Fruit fly (Drosophila melanogaster) whole organism, embryonic: ENCODE data around the gene CG2772.

Source experiments
- ATbp ChIP-seq: fragments of 200-800 bp; sonication (Bioruptor generic); optimal IDR thresholded peaks from 2 replicates; lab custom pipeline; 2017; ENCODE audit warnings: missing biosample characterization, mild to moderate bottlenecking, missing genetic modification characterization, missing genetic modification reagents
- Atf3 ChIP-seq: fragments of 200-800 bp; sonication (Bioruptor generic); optimal IDR thresholded peaks from 3 replicates; lab custom pipeline; 2016; ENCODE audit warnings: missing biosample characterization, missing genetic modification characterization
- CG10366 ChIP-seq: fragments of 200-800 bp; sonication (Bioruptor generic); IDR thresholded peaks from 2 replicates; pipeline ENCODE4 v1.3.6; 2022; ENCODE audit warnings: missing biosample characterization, missing genetic modification characterization
- CG10654 ChIP-seq: fragments of 200-800 bp; sonication (Bioruptor generic); optimal IDR thresholded peaks from 2 replicates; lab custom pipeline; 2016; ENCODE audit warnings: missing biosample characterization, missing genetic modification characterization
- CG14965 ChIP-seq: fragments of 200-800 bp; sonication (Bioruptor generic); optimal IDR thresholded peaks from 2 replicates; lab custom pipeline; 2016; ENCODE audit warnings: missing biosample characterization, missing genetic modification characterization, borderline replicate concordance
- CG15514 ChIP-seq: fragments of 200-800 bp; sonication (Bioruptor generic); optimal IDR thresholded peaks from 3 replicates; lab custom pipeline; 2017; ENCODE audit warnings: missing biosample characterization, missing genetic modification characterization, mild to moderate bottlenecking, moderate library complexity, missing genetic modification reagents
- CG16863 ChIP-seq: fragments of 200-800 bp; sonication (Bioruptor generic); optimal IDR thresholded peaks from 3 replicates; lab custom pipeline; 2016; ENCODE audit warnings: missing biosample characterization, missing genetic modification characterization
- CG1832 ChIP-seq: fragments of 200-800 bp; sonication (Bioruptor generic); optimal IDR thresholded peaks from 2 replicates; lab custom pipeline; 2017; ENCODE audit warnings: missing biosample characterization, mild to moderate bottlenecking, missing genetic modification characterization, inconsistent platforms
- CG2678 ChIP-seq: fragments of 200-800 bp; sonication (Bioruptor generic); optimal IDR thresholded peaks from 3 replicates; lab custom pipeline; 2019; ENCODE audit warnings: missing biosample characterization, mild to moderate bottlenecking, missing genetic modification characterization, moderate library complexity
- CG30403 ChIP-seq: fragments of 200-800 bp; sonication (Bioruptor generic); optimal IDR thresholded peaks from 3 replicates; lab custom pipeline; 2016; ENCODE audit warnings: missing biosample characterization, missing genetic modification characterization
- CG34224 ChIP-seq: fragments of 200-800 bp; sonication (Bioruptor generic); IDR thresholded peaks from 3 replicates; pipeline ENCODE4 v1.3.6; 2022; ENCODE audit warnings: missing biosample characterization, missing genetic modification characterization; ENCODE audit not compliant: partially characterized antibody
- CG3847 ChIP-seq: fragments of 200-800 bp; sonication (Bioruptor generic); IDR thresholded peaks from 2 replicates; pipeline ENCODE4 v1.3.6; 2022; ENCODE audit warnings: missing biosample characterization, missing genetic modification characterization
- CG4707 ChIP-seq: fragments of 200-800 bp; sonication (Bioruptor generic); optimal IDR thresholded peaks from 2 replicates; lab custom pipeline; 2018; ENCODE audit warnings: missing biosample characterization, mild to moderate bottlenecking, missing genetic modification characterization, moderate library complexity
- CG6272 ChIP-seq: fragments of 200-800 bp; sonication (Bioruptor generic); IDR thresholded peaks from 2 replicates; pipeline ENCODE4 v1.3.6; 2022; ENCODE audit warnings: missing biosample characterization, missing genetic modification characterization
- CG6683 ChIP-seq: fragments of 200-800 bp; sonication (Bioruptor generic); optimal IDR thresholded peaks from 2 replicates; lab custom pipeline; 2017; ENCODE audit warnings: missing biosample characterization, mild to moderate bottlenecking, missing genetic modification characterization, missing genetic modification reagents
- Dll ChIP-seq: fragments of 200-800 bp; sonication (Bioruptor generic); IDR thresholded peaks from 4 replicates; pipeline ENCODE4 v1.3.6; 2022; ENCODE audit warnings: missing biosample characterization, missing genetic modification characterization; ENCODE audit not compliant: partially characterized antibody
- MTF-1 ChIP-seq: fragments of 200-800 bp; sonication (Bioruptor generic); optimal IDR thresholded peaks from 2 replicates; lab custom pipeline; 2018; ENCODE audit warnings: missing biosample characterization, mild to moderate bottlenecking, missing genetic modification characterization, borderline replicate concordance
- Max ChIP-seq: fragments of 200-800 bp; sonication (Bioruptor generic); optimal IDR thresholded peaks from 2 replicates; lab custom pipeline; 2016; ENCODE audit warnings: missing biosample characterization, mild to moderate bottlenecking, missing genetic modification characterization
- Myb ChIP-seq: fragments of 200-800 bp; sonication (Bioruptor generic); optimal IDR thresholded peaks from 2 replicates; lab custom pipeline; 2016; ENCODE audit warnings: missing biosample characterization, missing genetic modification characterization
- Neu2 ChIP-seq: fragments of 200-800 bp; sonication (Bioruptor generic); optimal IDR thresholded peaks from 3 replicates; lab custom pipeline; 2016; ENCODE audit warnings: missing biosample characterization, missing genetic modification characterization, borderline replicate concordance
- Oaz ChIP-seq: fragments of 200-800 bp; sonication (Bioruptor generic); IDR thresholded peaks from 2 replicates; pipeline ENCODE4 v1.3.6; 2022; ENCODE audit warnings: missing biosample characterization, missing genetic modification characterization
- ab ChIP-seq: fragments of 200-800 bp; sonication (Bioruptor generic); optimal IDR thresholded peaks from 2 replicates; lab custom pipeline; 2016; ENCODE audit warnings: missing biosample characterization, missing genetic modification characterization
- cas ChIP-seq: fragments of 200-800 bp; sonication (Bioruptor generic); IDR thresholded peaks from 2 replicates; pipeline ENCODE4 v1.3.6; 2022; ENCODE audit warnings: missing biosample characterization, missing genetic modification characterization
- ci ChIP-seq: fragments of 200-800 bp; sonication (Bioruptor generic); IDR thresholded peaks from 3 replicates; pipeline ENCODE4 v1.3.6; 2022; ENCODE audit warnings: missing biosample characterization, missing genetic modification characterization
- disco-r ChIP-seq: fragments of 200-800 bp; sonication (Bioruptor generic); optimal IDR thresholded peaks from 2 replicates; lab custom pipeline; 2016; ENCODE audit warnings: missing biosample characterization, missing genetic modification characterization
- dpn ChIP-seq, 2 experiments: fragments of 200-800 bp; sonication (Bioruptor generic); optimal IDR thresholded peaks; 3 replicates each; lab custom pipeline; 2016; ENCODE audit warnings: missing biosample characterization in 2 of 2, missing genetic modification characterization in 2 of 2
- dysf ChIP-seq: fragments of 200-800 bp; sonication (Bioruptor generic); IDR thresholded peaks from 3 replicates; pipeline ENCODE4 v1.3.6; 2022; ENCODE audit warnings: missing biosample characterization, missing genetic modification characterization
- esg ChIP-seq: fragments of 200-800 bp; sonication (Bioruptor generic); conservative IDR thresholded peaks from 2 replicates; pipeline ENCODE4 v1.3.6; 2022; ENCODE audit warnings: missing biosample characterization, missing genetic modification characterization
- fd3F ChIP-seq: fragments of 200-800 bp; sonication (Bioruptor generic); optimal IDR thresholded peaks from 2 replicates; lab custom pipeline; 2018; ENCODE audit warnings: missing biosample characterization, mild to moderate bottlenecking, missing genetic modification characterization, moderate library complexity
- gce ChIP-seq: fragments of 200-800 bp; sonication (Bioruptor generic); IDR thresholded peaks from 3 replicates; pipeline ENCODE4 v1.3.6; 2022; ENCODE audit warnings: missing biosample characterization, missing genetic modification characterization
- gsb-n ChIP-seq: fragments of 200-800 bp; sonication (Bioruptor generic); optimal IDR thresholded peaks from 3 replicates; lab custom pipeline; 2018; ENCODE audit warnings: missing biosample characterization, mild to moderate bottlenecking, missing genetic modification characterization
- insv ChIP-seq, 2 experiments: fragments of 200-800 bp; sonication (Bioruptor generic); optimal IDR thresholded peaks; 3 replicates each; lab custom pipeline; 2016 to 2018; ENCODE audit warnings: missing biosample characterization in 2 of 2, missing genetic modification characterization in 2 of 2
- inv ChIP-seq: fragments of 200-800 bp; sonication (Bioruptor generic); IDR thresholded peaks from 2 replicates; pipeline ENCODE4 v1.3.6; 2022; ENCODE audit warnings: missing biosample characterization, missing genetic modification characterization; ENCODE audit not compliant: partially characterized antibody
- jigr1 ChIP-seq: fragments of 200-800 bp; sonication (Bioruptor generic); IDR thresholded peaks from 3 replicates; pipeline ENCODE4 v1.3.6; 2022; ENCODE audit warnings: missing biosample characterization, missing genetic modification characterization
- jing ChIP-seq: fragments of 200-800 bp; sonication (Bioruptor generic); optimal IDR thresholded peaks from 2 replicates; lab custom pipeline; 2018; ENCODE audit warnings: missing biosample characterization, mild to moderate bottlenecking, missing genetic modification characterization
- lab ChIP-seq: fragments of 200-800 bp; sonication (Bioruptor generic); optimal IDR thresholded peaks from 3 replicates; lab custom pipeline; 2017; ENCODE audit warnings: missing biosample characterization, missing genetic modification characterization, mild to moderate bottlenecking, moderate library complexity, missing genetic modification reagents
- lmd ChIP-seq: fragments of 200-800 bp; sonication (Bioruptor generic); IDR thresholded peaks from 2 replicates; pipeline ENCODE4 v1.3.6; 2022; ENCODE audit warnings: missing biosample characterization, missing genetic modification characterization
- odd ChIP-seq: fragments of 200-800 bp; sonication (Bioruptor generic); optimal IDR thresholded peaks from 2 replicates; lab custom pipeline; 2017; ENCODE audit warnings: missing biosample characterization, mild to moderate bottlenecking, missing genetic modification characterization
- otp ChIP-seq: fragments of 200-800 bp; sonication (Bioruptor generic); IDR thresholded peaks from 3 replicates; pipeline ENCODE4, ENCODE4 v1.3.6; 2022; ENCODE audit warnings: missing biosample characterization, missing genetic modification characterization
- pho ChIP-seq: fragments of 200-800 bp; sonication (Bioruptor generic); optimal IDR thresholded peaks from 2 replicates; lab custom pipeline; 2016; ENCODE audit warnings: missing biosample characterization, missing genetic modification characterization
- rib ChIP-seq: fragments of 200-800 bp; sonication (Bioruptor generic); IDR thresholded peaks from 2 replicates; pipeline ENCODE4 v1.3.6; 2022; ENCODE audit warnings: missing biosample characterization, missing genetic modification characterization
- seq ChIP-seq: fragments of 200-800 bp; sonication (Bioruptor generic); IDR thresholded peaks from 2 replicates; pipeline ENCODE4 v1.3.6; 2022; ENCODE audit warnings: missing biosample characterization, missing genetic modification characterization
- shn ChIP-seq: fragments of 200-800 bp; sonication (Bioruptor generic); optimal IDR thresholded peaks from 3 replicates; lab custom pipeline; 2016; ENCODE audit warnings: missing biosample characterization, missing genetic modification characterization
- stc ChIP-seq: fragments of 200-800 bp; sonication (Bioruptor generic); IDR thresholded peaks from 2 replicates; pipeline ENCODE4 v1.3.6; 2022; ENCODE audit warnings: missing biosample characterization, missing genetic modification characterization
- tll ChIP-seq, 2 experiments: fragments of 200-800 bp in 1 of 2; fragments of >200 bp in 1 of 2; sonication (Bioruptor generic) in 1 of 2; optimal IDR thresholded peaks; 2 replicates each; lab custom pipeline; 2017 to 2019; ENCODE audit warnings: missing biosample characterization in 2 of 2, missing genetic modification characterization in 2 of 2, mild to moderate bottlenecking in 1 of 2, moderate library complexity in 1 of 2
- trem ChIP-seq: fragments of 200-800 bp; optimal IDR thresholded peaks from 3 replicates; lab custom pipeline; 2019; ENCODE audit warnings: missing biosample characterization, mild to moderate bottlenecking, missing genetic modification characterization, moderate library complexity
- ttk ChIP-seq: fragments of 200-800 bp; sonication (Bioruptor generic); IDR thresholded peaks from 2 replicates; pipeline ENCODE4 v2.1.2; 2022; ENCODE audit warnings: missing biosample characterization, missing genetic modification characterization
- zen2 ChIP-seq: fragments of 200-800 bp; sonication (Bioruptor generic); IDR thresholded peaks from 3 replicates; pipeline ENCODE4 v1.3.6; 2022; ENCODE audit warnings: missing biosample characterization, missing genetic modification characterization; ENCODE audit not compliant: partially characterized antibody

Gene CG2772

DNA sequence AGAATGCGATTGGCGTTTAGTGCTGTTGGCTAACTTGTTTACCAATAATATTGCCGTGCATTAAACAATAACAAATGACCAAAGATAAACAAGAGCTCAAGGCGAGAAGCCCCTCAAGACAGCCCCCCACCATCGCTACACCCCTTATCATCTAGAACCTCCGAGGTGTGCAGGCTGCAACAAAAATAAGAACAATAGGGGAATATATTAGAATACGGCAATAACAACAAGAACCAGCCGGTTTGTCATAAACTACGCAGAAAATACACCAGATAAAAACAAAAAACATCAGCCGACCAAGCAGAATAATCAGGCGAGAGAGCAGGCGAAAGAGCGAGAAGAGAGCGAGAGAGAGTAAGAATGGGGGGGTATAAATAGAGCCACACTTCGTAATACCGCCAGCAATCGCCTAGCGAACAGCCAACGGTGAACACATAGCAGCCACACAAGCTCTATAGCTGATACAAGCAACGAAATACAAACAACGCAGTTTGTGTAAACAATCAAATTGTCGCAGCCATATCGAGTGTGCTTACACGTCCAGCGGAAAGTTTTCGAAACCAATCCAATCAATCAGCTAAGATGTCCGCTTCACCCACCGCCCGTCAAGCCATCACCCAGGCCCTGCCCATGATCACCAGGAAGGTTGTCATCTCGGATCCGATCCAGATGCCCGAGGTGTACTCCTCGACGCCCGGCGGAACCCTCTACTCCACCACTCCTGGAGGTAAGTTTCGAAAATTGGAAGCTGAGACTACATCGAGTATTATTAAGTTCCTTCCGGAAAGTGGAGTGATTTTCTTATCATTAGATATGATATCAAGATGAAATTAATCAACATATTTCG is 32.5 kb downstream of the CG2772 start, which contains the start of gene Thor (continued):
- peak; percentile 32 for TF ChIP-seq CG10654 (GFP tag; lab: Kevin White, UChicago)
- TF ChIP-seq CG34224 (GFP tag; lab: Robert Waterston, UW): peak; percentile 61; the same call in 2 of the 3 replicates
- peak; percentile 33; the same call in 1 of the 2 replicates for TF ChIP-seq lmd (GFP tag; lab: Robert Waterston, UW)
- peak; percentile 86 for TF ChIP-seq seq (GFP tag; lab: Robert Waterston, UW)
- TF ChIP-seq gce (GFP tag; lab: Robert Waterston, UW): peak; percentile 83
- peak; percentile 73 for TF ChIP-seq stc (GFP tag; lab: Robert Waterston, UW)
- peak; percentile 58 for TF ChIP-seq disco-r (GFP tag; lab: Kevin White, UChicago)
- TF ChIP-seq Dll (GFP tag; lab: Robert Waterston, UW): no peak
- TF ChIP-seq ttk (GFP tag; lab: Robert Waterston, UW): peak; percentile 42
- no peak; the same call in 2 of the 3 replicates for TF ChIP-seq zen2
- peak; percentile 36 to 74 for TF ChIP-seq dpn (GFP tag; optimal IDR thresholded peaks at IDR 0.05; lab: Kevin White, UChicago)
- peak; percentile 31 for TF ChIP-seq gsb-n (tag; lab: Kevin White, UChicago)
- TF ChIP-seq CG4707 (GFP tag; lab: Kevin White, UChicago): peak; percentile 44
- no peak for TF ChIP-seq esg
- TF ChIP-seq jigr1 (GFP tag; lab: Robert Waterston, UW): no peak
- peak; percentile 49 for TF ChIP-seq Max (GFP tag; lab: Kevin White, UChicago)
- TF ChIP-seq CG6272 (GFP tag; lab: Robert Waterston, UW): no peak; the same call in 1 of the 2 replicates
- TF ChIP-seq rib (GFP tag; lab: Robert Waterston, UW): peak; percentile 88
- peak; percentile 86 for TF ChIP-seq MTF-1 (GFP tag; lab: Kevin White, UChicago)
- no peak for TF ChIP-seq CG1832 (GFP tag; lab: Kevin White, UChicago)
- TF ChIP-seq Oaz: no peak
- TF ChIP-seq lab: peak; percentile 92
- peak; percentile 47 for TF ChIP-seq Myb (GFP tag; lab: Kevin White, UChicago)
- TF ChIP-seq Neu2: no peak
- TF ChIP-seq dysf (GFP tag; lab: Robert Waterston, UW): peak; percentile 56; the same call in 2 of the 3 replicates
- peak; percentile 61 for TF ChIP-seq CG15514
- peak; percentile 74 for TF ChIP-seq ATbp
- no peak for TF ChIP-seq jing (GFP tag; lab: Kevin White, UChicago)
- no peak for TF ChIP-seq inv (GFP tag; lab: Robert Waterston, UW)
- TF ChIP-seq CG10366 (GFP tag; lab: Robert Waterston, UW): no peak
- TF ChIP-seq insv (GFP tag; optimal IDR thresholded peaks at IDR 0.05; lab: Kevin White, UChicago): peak in 1 of 2 experiments; percentile 25
- TF ChIP-seq ci: peak; percentile 93
- TF ChIP-seq CG30403: peak; percentile 26
- peak; percentile 50 for TF ChIP-seq Atf3
- TF ChIP-seq tll (GFP tag; optimal IDR thresholded peaks at IDR 0.05; lab: Kevin White, UChicago): no peak
- no peak for TF ChIP-seq fd3F (GFP tag; lab: Kevin White, UChicago)
- TF ChIP-seq CG16863 (GFP tag; lab: Kevin White, UChicago): peak; percentile 62
- TF ChIP-seq CG3847 (GFP tag; lab: Robert Waterston, UW): peak; percentile 46; the same call in 1 of the 2 replicates
- peak; percentile 58 for TF ChIP-seq ab
- peak; percentile 41 for TF ChIP-seq CG14965
- TF ChIP-seq pho (GFP tag; lab: Kevin White, UChicago): peak; percentile 80
- TF ChIP-seq cas (GFP tag; lab: Robert Waterston, UW): peak; percentile 63
- TF ChIP-seq shn: peak; percentile 62
- peak; percentile 89 for TF ChIP-seq otp
- TF ChIP-seq CG6683: peak; percentile 51
- peak; percentile 61 for TF ChIP-seq CG2678 (tag; lab: Kevin White, UChicago)
- TF ChIP-seq odd (GFP tag; lab: Kevin White, UChicago): peak; percentile 39
- TF ChIP-seq trem (tag; lab: Kevin White, UChicago): peak; percentile 24
